Fruit fly (Drosophila melanogaster): ENCODE measurements around the gene CG43115.

- no peak for TF ChIP-seq psq (optimal IDR thresholded peaks at IDR 0.05)
- TF ChIP-seq Sin3A (optimal IDR thresholded peaks at IDR 0.05) = no peak
- TF ChIP-seq ttk (optimal IDR thresholded peaks at IDR 0.05) = no peak
- no peak for TF ChIP-seq h (optimal IDR thresholded peaks at IDR 0.05)
Observed at dm6 chrX:6094078-6094477, 27.9 kb upstream of the CG43115 start.

All from Kc167 (cell line).